Worm (Caenorhabditis elegans): ENCODE measurements around the gene srw-145.
A peak's percentile ranks its signal among the peaks of the same experiment; 100 is the strongest.

The srw-145 gene

DNA sequence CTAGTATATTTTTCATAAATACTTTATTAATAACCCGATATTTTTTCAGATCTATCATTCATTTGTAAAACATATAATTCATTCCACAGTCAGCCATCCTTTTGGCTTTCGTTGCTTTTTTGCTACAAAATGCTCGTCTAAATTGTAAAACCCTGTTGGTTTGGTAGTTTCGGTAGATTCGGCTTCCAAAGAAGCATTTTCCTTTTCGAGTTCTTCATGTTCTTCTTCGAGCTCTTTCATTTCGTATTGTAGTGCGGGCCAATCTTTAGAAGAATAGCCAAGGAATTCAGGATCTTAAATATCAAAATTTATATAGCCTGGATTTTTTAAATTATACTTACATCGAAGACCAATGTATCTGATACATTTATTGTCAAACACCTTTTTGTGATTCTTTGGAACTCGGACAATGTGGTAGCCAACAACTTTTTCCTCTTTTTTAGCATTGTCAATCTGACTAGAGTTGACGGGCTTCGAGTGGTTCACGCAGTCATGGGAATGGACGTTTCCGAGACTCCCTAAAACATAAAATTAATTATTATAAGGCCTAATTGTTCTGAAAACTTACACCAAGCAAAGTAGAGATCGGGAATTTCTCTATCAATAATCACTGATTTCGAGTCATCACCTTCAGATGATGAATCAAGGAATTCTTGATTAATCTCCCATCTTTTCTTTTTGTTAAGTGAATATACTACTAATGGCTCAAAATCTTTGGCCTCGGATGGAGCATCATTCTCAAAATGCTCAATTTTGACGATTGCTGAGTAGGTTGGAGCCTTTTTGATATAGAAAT lies 28.6 kb upstream of the srw-145 start:
- TF ChIP-seq nhr-71 (tag; optimal IDR thresholded peaks at IDR 0.05) (peak; percentile 17), elt-3 (tag; optimal IDR thresholded peaks at IDR 0.05) (peak in 1 of 6 experiments; percentile 6), nhr-85 (tag) (peak; percentile 39), mab-9 (GFP tag; IDR thresholded peaks at IDR 0.05) (no peak), nhr-76 (tag; optimal IDR thresholded peaks at IDR 0.05) (no peak), lir-3 (tag; optimal IDR thresholded peaks at IDR 0.05; ENCODE audit: poor library complexity) (peak; percentile 17), unc-62 (GFP tag; optimal IDR thresholded peaks at IDR 0.05) (no peak), unc-30 (tag; optimal IDR thresholded peaks at IDR 0.05) (no peak), grh-1 (GFP tag; IDR thresholded peaks at IDR 0.05) (no peak), elt-2 (tag; optimal IDR thresholded peaks at IDR 0.05) (peak; percentile 9), pax-3 (tag; optimal IDR thresholded peaks at IDR 0.05) (peak; percentile 61), ama-1 (optimal IDR thresholded peaks at IDR 0.05) (peak; percentile 12), F16B12.6 (tag; optimal IDR thresholded peaks at IDR 0.05) (no peak), ceh-88 (GFP tag; IDR thresholded peaks at IDR 0.05) (peak; percentile 9)

DNA sequence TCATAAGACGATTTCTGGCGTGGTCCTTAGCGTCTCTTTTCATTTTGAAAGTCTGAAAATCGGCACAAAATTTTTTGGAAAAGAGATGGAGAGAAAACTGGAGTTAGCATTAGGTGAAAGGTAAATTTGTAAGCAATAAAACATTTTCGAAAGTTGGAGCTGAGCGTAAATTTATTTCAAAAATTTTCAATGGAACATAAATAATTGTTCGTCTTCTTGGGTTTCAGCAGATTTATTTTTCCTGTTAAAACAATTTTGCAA lies 28.1 kb upstream of the srw-145 start, which contains the start of gene C06B3.6:
TSS of gene C06B3.6 (minus strand) at position 52 of the 261 bp plus-strand sequence.
- TF ChIP-seq lin-14 (GFP tag; optimal IDR thresholded peaks at IDR 0.05) (no peak), nhr-28 (tag; optimal IDR thresholded peaks at IDR 0.05) (no peak), dsc-1 (tag; optimal IDR thresholded peaks at IDR 0.05) (no peak), ceh-82 (tag; optimal IDR thresholded peaks at IDR 0.05) (no peak), ceh-88 (GFP tag; IDR thresholded peaks at IDR 0.05) (peak; percentile 1; the same call in 1 of the 2 replicates), elt-3 (tag; optimal IDR thresholded peaks at IDR 0.05) (no peak)

DNA sequence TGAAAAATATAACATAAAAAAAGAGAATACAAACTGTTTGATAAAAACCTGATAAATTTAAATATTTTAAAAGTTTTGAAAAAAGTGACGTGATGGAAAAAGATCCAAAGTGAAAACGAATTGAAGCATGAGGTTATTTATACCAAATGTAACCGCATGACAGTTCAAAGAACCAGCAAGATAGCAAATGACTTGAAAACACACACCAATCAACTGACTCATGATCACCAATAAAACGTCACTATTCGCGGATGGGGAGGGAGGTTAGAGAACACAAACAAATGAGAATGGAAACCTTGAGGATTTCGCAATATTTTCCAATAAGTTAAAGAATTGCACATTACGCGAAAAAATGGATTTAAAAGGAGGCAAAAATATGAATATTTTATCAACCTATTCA lies 27.6 kb upstream of the srw-145 start, which contains the start of gene C06B3.7:
TSS of gene C06B3.7 (plus strand) at position 287 of the 400 bp plus-strand sequence.
- TF ChIP-seq unc-30 (tag; optimal IDR thresholded peaks at IDR 0.05) (no peak), dsc-1 (tag; optimal IDR thresholded peaks at IDR 0.05) (peak; percentile 84), snu-23 (GFP tag; optimal IDR thresholded peaks at IDR 0.05) (peak; percentile 90), fkh-8 (tag; optimal IDR thresholded peaks at IDR 0.05) (peak; percentile 90), tlp-1 (tag; optimal IDR thresholded peaks at IDR 0.05) (no peak), ama-1 (optimal IDR thresholded peaks at IDR 0.05) (peak; percentile 66), zip-4 (GFP tag; optimal IDR thresholded peaks at IDR 0.05) (peak; percentile 98), unc-98 (GFP tag; IDR thresholded peaks at IDR 0.05) (no peak), egl-13 (tag; optimal IDR thresholded peaks at IDR 0.05) (no peak), isw-1 (GFP tag; IDR thresholded peaks at IDR 0.05) (peak; percentile 16; the same call in 1 of the 2 replicates), lin-14 (GFP tag; optimal IDR thresholded peaks at IDR 0.05) (peak; percentile 95), dpl-1 (GFP tag; optimal IDR thresholded peaks at IDR 0.05) (peak; percentile 45 to 54 (median 52)), swsn-7 (tag; optimal IDR thresholded peaks at IDR 0.05) (peak; percentile 66), ceh-82 (tag; optimal IDR thresholded peaks at IDR 0.05) (peak in 2 of 3 experiments; percentile 40 to 52), nhr-12 (tag; optimal IDR thresholded peaks at IDR 0.05) (no peak), hlh-17 (GFP tag; optimal IDR thresholded peaks at IDR 0.05; ENCODE audit: borderline replicate concordance) (no peak), jun-1 (tag; optimal IDR thresholded peaks at IDR 0.05) (peak; percentile 73), alr-1 (tag; optimal IDR thresholded peaks at IDR 0.05; ENCODE audit: borderline replicate concordance) (no peak), fkh-10 (GFP tag; optimal IDR thresholded peaks at IDR 0.05) (no peak), unc-86 (tag; optimal IDR thresholded peaks at IDR 0.05) (no peak), ceh-8 (GFP tag; optimal IDR thresholded peaks at IDR 0.05) (no peak), hlh-4 (tag; optimal IDR thresholded peaks at IDR 0.05) (no peak), egl-27 (tag; optimal IDR thresholded peaks at IDR 0.05) (no peak), nhr-237 (tag; optimal IDR thresholded peaks at IDR 0.05) (peak; percentile 53), nhr-28 (tag; optimal IDR thresholded peaks at IDR 0.05) (no peak), hpl-2 (GFP tag; optimal IDR thresholded peaks at IDR 0.05) (no peak), unc-130 (tag; optimal IDR thresholded peaks at IDR 0.05) (peak; percentile 96), lin-13 (GFP tag; optimal IDR thresholded peaks at IDR 0.05) (peak; percentile 78), nhr-19 (GFP tag; conservative IDR thresholded peaks at IDR 0.05) (peak; percentile 96), aha-1 (tag; optimal IDR thresholded peaks at IDR 0.05) (peak; percentile 10), nhr-47 (tag; optimal IDR thresholded peaks at IDR 0.05) (peak; percentile 83), elt-3 (tag; optimal IDR thresholded peaks at IDR 0.05) (peak in 4 of 6 experiments; percentile 16 to 97 (median 50)), zag-1 (tag; optimal IDR thresholded peaks at IDR 0.05) (no peak), ceh-63 (GFP tag; optimal IDR thresholded peaks at IDR 0.05) (no peak), nhr-85 (tag) (peak; percentile 97), sup-37 (GFP tag; optimal IDR thresholded peaks at IDR 0.05) (no peak), grh-1 (GFP tag; IDR thresholded peaks at IDR 0.05) (no peak)

Data from whole organism, L1 larva.